Fruit fly (Drosophila melanogaster) whole organism, embryonic: Measurements from ENCODE around the gene RpS25.

Experiments
- Asciz ChIP-seq: fragments of 200-800 bp; sonication (Bioruptor generic); optimal IDR thresholded peaks from 2 replicates; lab custom pipeline; 2017; ENCODE audit warnings: missing biosample characterization, mild to moderate bottlenecking, missing genetic modification characterization, missing genetic modification reagents
- BtbVII ChIP-seq: fragments of 200-800 bp; sonication (Bioruptor generic); optimal IDR thresholded peaks from 3 replicates; lab custom pipeline; 2017; ENCODE audit warnings: missing biosample characterization, mild to moderate bottlenecking, missing genetic modification characterization
- CG10565 ChIP-seq: fragments of 200-800 bp; sonication (Bioruptor generic); optimal IDR thresholded peaks from 3 replicates; lab custom pipeline; 2016; ENCODE audit warnings: missing biosample characterization, mild to moderate bottlenecking, missing genetic modification characterization
- CG11504 ChIP-seq: fragments of 200-800 bp; sonication (Bioruptor generic); optimal IDR thresholded peaks from 3 replicates; lab custom pipeline; 2019; ENCODE audit warnings: missing biosample characterization, mild to moderate bottlenecking, missing genetic modification characterization, moderate library complexity
- CG12071 ChIP-seq: fragments of 200-800 bp; sonication (Bioruptor generic); optimal IDR thresholded peaks from 3 replicates; lab custom pipeline; 2018; ENCODE audit warnings: missing biosample characterization, mild to moderate bottlenecking, missing genetic modification characterization
- CG1233 ChIP-seq: fragments of 200-800 bp; sonication (Bioruptor generic); optimal IDR thresholded peaks from 4 replicates; lab custom pipeline; 2018; ENCODE audit warnings: missing biosample characterization, mild to moderate bottlenecking, missing genetic modification characterization
- CG12769 ChIP-seq: fragments of 200-800 bp; sonication (Bioruptor generic); optimal IDR thresholded peaks from 2 replicates; lab custom pipeline; 2019; ENCODE audit warnings: missing biosample characterization, mild to moderate bottlenecking, missing genetic modification characterization, moderate library complexity
- CG13296 ChIP-seq: fragments of 200-800 bp; sonication (Bioruptor generic); optimal IDR thresholded peaks from 3 replicates; lab custom pipeline; 2018; ENCODE audit warnings: missing biosample characterization, mild to moderate bottlenecking, missing genetic modification characterization
- CG13424 ChIP-seq: fragments of 200-800 bp; sonication (Bioruptor generic); optimal IDR thresholded peaks from 2 replicates; lab custom pipeline; 2019; ENCODE audit warnings: missing biosample characterization, mild to moderate bottlenecking, missing genetic modification characterization, moderate library complexity
- CG15514 ChIP-seq: fragments of 200-800 bp; sonication (Bioruptor generic); optimal IDR thresholded peaks from 3 replicates; lab custom pipeline; 2017; ENCODE audit warnings: missing biosample characterization, missing genetic modification characterization, mild to moderate bottlenecking, moderate library complexity, missing genetic modification reagents
- CG15601 ChIP-seq: fragments of 200-800 bp; sonication (Bioruptor generic); optimal IDR thresholded peaks from 3 replicates; lab custom pipeline; 2019; ENCODE audit warnings: missing biosample characterization, mild to moderate bottlenecking, missing genetic modification characterization, moderate library complexity
- CG1603 ChIP-seq: fragments of 200-800 bp; sonication (Bioruptor generic); optimal IDR thresholded peaks from 2 replicates; lab custom pipeline; 2019; ENCODE audit warnings: missing biosample characterization, mild to moderate bottlenecking, missing genetic modification characterization, moderate library complexity
- CG18599 ChIP-seq: fragments of 200-800 bp; sonication (Bioruptor generic); optimal IDR thresholded peaks from 3 replicates; lab custom pipeline; 2017; ENCODE audit warnings: missing biosample characterization, missing genetic modification characterization, mild to moderate bottlenecking, moderate library complexity, missing genetic modification reagents
- CG2678 ChIP-seq: fragments of 200-800 bp; sonication (Bioruptor generic); optimal IDR thresholded peaks from 3 replicates; lab custom pipeline; 2019; ENCODE audit warnings: missing biosample characterization, mild to moderate bottlenecking, missing genetic modification characterization, moderate library complexity
- CG32772 ChIP-seq: fragments of 200-800 bp; sonication (Bioruptor generic); IDR thresholded peaks from 2 replicates; pipeline ENCODE4 v1.3.6; 2022; ENCODE audit warnings: missing biosample characterization, missing genetic modification characterization
- CG3281 ChIP-seq: fragments of 200-800 bp; sonication (Bioruptor generic); optimal IDR thresholded peaks from 3 replicates; lab custom pipeline; 2017; ENCODE audit warnings: missing biosample characterization, mild to moderate bottlenecking, missing genetic modification characterization
- CG33557 ChIP-seq: fragments of 200-800 bp; sonication (Bioruptor generic); optimal IDR thresholded peaks from 2 replicates; lab custom pipeline; 2019; ENCODE audit warnings: missing biosample characterization, mild to moderate bottlenecking, missing genetic modification characterization, moderate library complexity
- CG5953 ChIP-seq: fragments of 200-800 bp; sonication (Bioruptor generic); IDR thresholded peaks from 2 replicates; pipeline ENCODE4 v1.3.6; 2022; ENCODE audit warnings: missing biosample characterization, missing genetic modification characterization
- CG6813 ChIP-seq: fragments of 200-800 bp; sonication (Bioruptor generic); optimal IDR thresholded peaks from 2 replicates; lab custom pipeline; 2017; ENCODE audit warnings: missing biosample characterization, missing genetic modification characterization, mild to moderate bottlenecking, moderate library complexity, missing genetic modification reagents
- CG9817 ChIP-seq: fragments of 200-800 bp; sonication (Bioruptor generic); optimal IDR thresholded peaks from 2 replicates; lab custom pipeline; 2018; ENCODE audit warnings: missing biosample characterization, mild to moderate bottlenecking, missing genetic modification characterization, moderate library complexity
- Doc2 ChIP-seq: fragments of 200-800 bp; sonication (Bioruptor generic); IDR thresholded peaks from 2 replicates; pipeline ENCODE4 v1.3.6; 2022; ENCODE audit warnings: missing biosample characterization, missing genetic modification characterization
- Fer1 ChIP-seq: fragments of 200-800 bp; sonication (Bioruptor generic); optimal IDR thresholded peaks from 2 replicates; lab custom pipeline; 2017; ENCODE audit warnings: missing biosample characterization, mild to moderate bottlenecking, missing genetic modification characterization
- H15 ChIP-seq: fragments of 200-800 bp; sonication (Bioruptor generic); IDR thresholded peaks from 3 replicates; pipeline ENCODE4 v1.3.6; 2022; ENCODE audit warnings: missing biosample characterization, missing genetic modification characterization
- HHEX ChIP-seq: fragments of 200-800 bp; sonication (Bioruptor generic); optimal IDR thresholded peaks from 3 replicates; lab custom pipeline; 2017; ENCODE audit warnings: missing biosample characterization, mild to moderate bottlenecking, missing genetic modification characterization, missing genetic modification reagents
- Hr51 ChIP-seq, 2 experiments: fragments of 200-800 bp; sonication (Bioruptor generic); optimal IDR thresholded peaks; 2 replicates in 1 of 2; 3 replicates in 1 of 2; lab custom pipeline; 2016 to 2018; ENCODE audit warnings: missing biosample characterization in 2 of 2, missing genetic modification characterization in 2 of 2, mild to moderate bottlenecking in 1 of 2, moderate library complexity in 1 of 2
- Med ChIP-seq: fragments of 200-800 bp; sonication (Bioruptor generic); peaks from one replicate; lab custom pipeline; 2016; ENCODE audit warnings: missing biosample characterization, missing genetic modification characterization, mild to moderate bottlenecking, inconsistent platforms, moderate library complexity
- Meics ChIP-seq: fragments of 200-800 bp; sonication (Bioruptor generic); optimal IDR thresholded peaks from 2 replicates; lab custom pipeline; 2017; ENCODE audit warnings: missing biosample characterization, mild to moderate bottlenecking, missing genetic modification characterization
- Ptx1 ChIP-seq: fragments of 200-800 bp; sonication (Bioruptor generic); IDR thresholded peaks from 2 replicates; pipeline ENCODE4 v1.3.6; 2022; ENCODE audit warnings: missing biosample characterization, missing genetic modification characterization
- Sox102F ChIP-seq: fragments of 200-800 bp; sonication (Bioruptor generic); optimal IDR thresholded peaks from 2 replicates; lab custom pipeline; 2018; ENCODE audit warnings: missing biosample characterization, mild to moderate bottlenecking, missing genetic modification characterization, moderate library complexity
- ci ChIP-seq: fragments of 200-800 bp; sonication (Bioruptor generic); IDR thresholded peaks from 3 replicates; pipeline ENCODE4 v1.3.6; 2022; ENCODE audit warnings: missing biosample characterization, missing genetic modification characterization
- dmrt99B ChIP-seq: fragments of 200-800 bp; sonication (Bioruptor generic); optimal IDR thresholded peaks from 2 replicates; lab custom pipeline; 2018; ENCODE audit warnings: missing biosample characterization, mild to moderate bottlenecking, missing genetic modification characterization, moderate library complexity
- exex ChIP-seq: fragments of 200-800 bp; sonication (Bioruptor generic); optimal IDR thresholded peaks from 4 replicates; lab custom pipeline; 2018; ENCODE audit warnings: missing biosample characterization, mild to moderate bottlenecking, missing genetic modification characterization, moderate library complexity
- fd64A ChIP-seq: fragments of 200-800 bp; sonication (Bioruptor generic); optimal IDR thresholded peaks from 3 replicates; lab custom pipeline; 2018; ENCODE audit warnings: missing biosample characterization, mild to moderate bottlenecking, missing genetic modification characterization
- gem ChIP-seq: fragments of 200-800 bp; sonication (Bioruptor generic); optimal IDR thresholded peaks from 2 replicates; lab custom pipeline; 2019; ENCODE audit warnings: missing biosample characterization, mild to moderate bottlenecking, missing genetic modification characterization, moderate library complexity
- grau ChIP-seq: fragments of 200-800 bp; optimal IDR thresholded peaks from 3 replicates; lab custom pipeline; 2019; ENCODE audit warnings: missing biosample characterization, mild to moderate bottlenecking, missing genetic modification characterization, moderate library complexity
- gsb ChIP-seq: fragments of 200-800 bp; sonication (Bioruptor generic); IDR thresholded peaks from 2 replicates; pipeline ENCODE4 v1.3.6; 2022; ENCODE audit warnings: missing biosample characterization, missing genetic modification characterization
- hbn ChIP-seq: fragments of 200-800 bp; sonication (Bioruptor generic); IDR thresholded peaks from 2 replicates; pipeline ENCODE4 v1.3.6; 2022; ENCODE audit warnings: missing biosample characterization, missing genetic modification characterization; ENCODE audit not compliant: partially characterized antibody
- lab ChIP-seq: fragments of 200-800 bp; sonication (Bioruptor generic); optimal IDR thresholded peaks from 3 replicates; lab custom pipeline; 2017; ENCODE audit warnings: missing biosample characterization, missing genetic modification characterization, mild to moderate bottlenecking, moderate library complexity, missing genetic modification reagents
- maf-S ChIP-seq: fragments of 200-800 bp; sonication (Bioruptor generic); optimal IDR thresholded peaks from 2 replicates; lab custom pipeline; 2016; ENCODE audit warnings: missing biosample characterization, missing genetic modification characterization
- mirr ChIP-seq: fragments of 200-800 bp; sonication (Bioruptor generic); optimal IDR thresholded peaks from 3 replicates; lab custom pipeline; 2018; ENCODE audit warnings: missing biosample characterization, mild to moderate bottlenecking, missing genetic modification characterization
- row ChIP-seq: fragments of 200-800 bp; sonication (Bioruptor generic); IDR thresholded peaks from 3 replicates; pipeline ENCODE4 v1.3.6; 2022; ENCODE audit warnings: missing biosample characterization, missing genetic modification characterization
- scrt ChIP-seq: fragments of 200-800 bp; sonication (Bioruptor generic); optimal IDR thresholded peaks from 2 replicates; lab custom pipeline; 2018; ENCODE audit warnings: missing biosample characterization, mild to moderate bottlenecking, missing genetic modification characterization, moderate library complexity
- sens ChIP-seq: fragments of 200-800 bp; sonication (Bioruptor generic); peaks from one replicate; lab custom pipeline; 2016; ENCODE audit warnings: missing biosample characterization, missing genetic modification characterization
- so ChIP-seq: fragments of 200-800 bp; sonication (Bioruptor generic); IDR thresholded peaks from 3 replicates; pipeline ENCODE4 v1.3.6; 2022; ENCODE audit warnings: missing biosample characterization, missing genetic modification characterization
- tll ChIP-seq, 2 experiments: fragments of 200-800 bp in 1 of 2; fragments of >200 bp in 1 of 2; sonication (Bioruptor generic) in 1 of 2; optimal IDR thresholded peaks; 2 replicates each; lab custom pipeline; 2017 to 2019; ENCODE audit warnings: missing biosample characterization in 2 of 2, missing genetic modification characterization in 2 of 2, mild to moderate bottlenecking in 1 of 2, moderate library complexity in 1 of 2
- ttk ChIP-seq: fragments of 200-800 bp; sonication (Bioruptor generic); IDR thresholded peaks from 2 replicates; pipeline ENCODE4 v2.1.2; 2022; ENCODE audit warnings: missing biosample characterization, missing genetic modification characterization
- unpg ChIP-seq: fragments of 200-800 bp; sonication (Bioruptor generic); optimal IDR thresholded peaks from 3 replicates; lab custom pipeline; 2018; ENCODE audit warnings: missing biosample characterization, mild to moderate bottlenecking, missing genetic modification characterization, moderate library complexity
- wek ChIP-seq: fragments of 200-800 bp; sonication (Bioruptor generic); optimal IDR thresholded peaks from 3 replicates; lab custom pipeline; 2018; ENCODE audit warnings: missing biosample characterization, mild to moderate bottlenecking, missing genetic modification characterization, moderate library complexity

The RpS25 gene

DNA sequence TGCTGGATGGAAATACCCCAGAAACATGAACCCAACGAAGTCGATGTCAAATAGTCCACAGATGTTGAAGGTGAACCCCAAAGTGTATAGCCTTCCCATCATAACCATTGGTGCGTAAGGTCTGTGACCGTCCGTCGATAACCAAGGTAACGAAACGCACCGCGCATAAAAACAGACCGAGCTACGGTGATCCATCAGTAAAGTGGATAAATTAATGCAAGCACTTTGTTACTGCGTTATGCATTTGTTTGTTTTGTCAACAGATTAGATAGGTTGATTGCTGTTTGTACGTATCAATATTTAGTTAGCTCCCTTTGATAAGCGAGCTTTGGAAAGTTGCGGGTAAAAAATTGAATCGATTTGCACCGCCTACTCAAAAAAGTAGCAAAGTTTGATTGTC lies 37.8 kb downstream of the RpS25 start:
- TF ChIP-seq H15 (GFP tag; lab: Robert Waterston, UW), result no peak
- TF ChIP-seq CG3281, result peak; percentile 1
- TF ChIP-seq CG2678 (tag; lab: Kevin White, UChicago), result peak; percentile 28
- TF ChIP-seq ci (GFP tag; lab: Robert Waterston, UW), result 0 out of 3 replicates have a peak, but pooled peaks have one; percentile 14
- TF ChIP-seq dmrt99B (tag; lab: Kevin White, UChicago), result peak; percentile 13
- TF ChIP-seq CG18599 (GFP tag; lab: Kevin White, UChicago), result peak; percentile 22
- TF ChIP-seq CG1603 (tag; lab: Kevin White, UChicago), result no peak
- TF ChIP-seq ttk (GFP tag; lab: Robert Waterston, UW), result no peak
- TF ChIP-seq CG13296, result peak; percentile 15
- TF ChIP-seq CG1233 (GFP tag; lab: Kevin White, UChicago), result peak; percentile 27
- TF ChIP-seq CG9817 (tag; lab: Kevin White, UChicago), result peak; percentile 5
- 0 out of 3 replicates have a peak, but pooled peaks have one; percentile 17 for TF ChIP-seq so (GFP tag; lab: Robert Waterston, UW)
- TF ChIP-seq HHEX (GFP tag; lab: Kevin White, UChicago), result peak; percentile 17
- peak; percentile 26 for TF ChIP-seq unpg (GFP tag; lab: Kevin White, UChicago)
- no peak for TF ChIP-seq hbn
- TF ChIP-seq Doc2 (GFP tag; lab: Robert Waterston, UW), result no peak
- TF ChIP-seq maf-S (GFP tag; lab: Kevin White, UChicago), result no peak
- TF ChIP-seq Meics (GFP tag; lab: Kevin White, UChicago), result peak; percentile 90
- peak in 1 of 2 experiments; percentile 14 for TF ChIP-seq Hr51 (GFP tag; optimal IDR thresholded peaks at IDR 0.05; lab: Kevin White, UChicago)
- TF ChIP-seq CG13424 (tag; lab: Kevin White, UChicago), result peak; percentile 7
- TF ChIP-seq wek (GFP tag; lab: Kevin White, UChicago), result peak; percentile 49
- TF ChIP-seq Fer1 (GFP tag; lab: Kevin White, UChicago), result peak; percentile 22
- TF ChIP-seq CG11504 (tag; lab: Kevin White, UChicago), result peak; percentile 37
- no peak for TF ChIP-seq scrt
- peak; percentile 7 for TF ChIP-seq fd64A (GFP tag; lab: Kevin White, UChicago)
- peak; percentile 72 for TF ChIP-seq lab
- TF ChIP-seq grau (tag; lab: Kevin White, UChicago), result peak; percentile 58
- TF ChIP-seq exex, result peak; percentile 42
- TF ChIP-seq CG5953 (GFP tag; lab: Robert Waterston, UW), result no peak
- TF ChIP-seq CG10565, result no peak
- peak; percentile 38 for TF ChIP-seq Asciz (GFP tag; lab: Kevin White, UChicago)
- peak; percentile 21 for TF ChIP-seq CG15514
- peak; percentile 40 for TF ChIP-seq BtbVII (GFP tag; lab: Kevin White, UChicago)
- TF ChIP-seq CG12769, result peak; percentile 12
- TF ChIP-seq gsb (GFP tag; lab: Robert Waterston, UW), result no peak
- peak; percentile 13; the same call in 1 of the 3 replicates for TF ChIP-seq row (GFP tag; lab: Robert Waterston, UW)
- TF ChIP-seq CG12071 (GFP tag; lab: Kevin White, UChicago), result peak; percentile 40
- TF ChIP-seq Med, result peak; percentile 70
- peak; percentile 20 for TF ChIP-seq gem
- TF ChIP-seq tll (GFP tag; optimal IDR thresholded peaks at IDR 0.05; lab: Kevin White, UChicago), result no peak
- 0 out of 2 replicates have a peak, but pooled peaks have one; percentile 18 for TF ChIP-seq CG32772 (GFP tag; lab: Robert Waterston, UW)
- TF ChIP-seq sens (GFP tag; lab: Kevin White, UChicago), result peak; percentile 60
- peak; percentile 5 for TF ChIP-seq Sox102F (GFP tag; lab: Kevin White, UChicago)
- peak; percentile 11 for TF ChIP-seq CG15601 (tag; lab: Kevin White, UChicago)
- peak; percentile 23 for TF ChIP-seq CG6813 (GFP tag; lab: Kevin White, UChicago)
- TF ChIP-seq mirr (GFP tag; lab: Kevin White, UChicago), result peak; percentile 63
- no peak for TF ChIP-seq CG33557 (GFP tag; lab: Kevin White, UChicago)
- TF ChIP-seq Ptx1 (GFP tag; lab: Robert Waterston, UW), result peak; percentile 13; the same call in 1 of the 2 replicates
